Fruit fly (Drosophila melanogaster) whole organism, embryonic: Measurements from ENCODE around the gene CG7564.

ENCODE experiments used
- CG10654 ChIP-seq: fragments of 200-800 bp; sonication (Bioruptor generic); optimal IDR thresholded peaks from 2 replicates; lab custom pipeline; 2016; ENCODE audit warnings: missing biosample characterization, missing genetic modification characterization
- CG10959 ChIP-seq: fragments of 200-800 bp; sonication (Bioruptor generic); IDR thresholded peaks from 2 replicates; pipeline ENCODE4 v1.3.6; 2022; ENCODE audit warnings: missing biosample characterization, missing genetic modification characterization
- CG10979 ChIP-seq: fragments of 200-800 bp; sonication (Bioruptor generic); optimal IDR thresholded peaks from 2 replicates; lab custom pipeline; 2018; ENCODE audit warnings: missing biosample characterization, mild to moderate bottlenecking, missing genetic modification characterization, moderate library complexity
- CG11093 ChIP-seq: fragments of 200-800 bp; sonication (Bioruptor generic); IDR thresholded peaks from 3 replicates; pipeline ENCODE4 v1.3.6; 2022; ENCODE audit warnings: missing biosample characterization, missing genetic modification characterization
- CG11398 ChIP-seq: fragments of 200-800 bp; sonication (Bioruptor generic); optimal IDR thresholded peaks from 2 replicates; lab custom pipeline; 2016; ENCODE audit warnings: missing biosample characterization, missing genetic modification characterization
- CG12104 ChIP-seq: fragments of 200-800 bp; sonication (Bioruptor generic); optimal IDR thresholded peaks from 3 replicates; lab custom pipeline; 2016; ENCODE audit warnings: missing biosample characterization, missing genetic modification characterization
- CG15269 ChIP-seq: fragments of 200-800 bp; sonication (Bioruptor generic); optimal IDR thresholded peaks from 2 replicates; lab custom pipeline; 2018; ENCODE audit warnings: missing biosample characterization, mild to moderate bottlenecking, missing genetic modification characterization, moderate library complexity
- CG1529 ChIP-seq: fragments of 200-800 bp; sonication (Bioruptor generic); optimal IDR thresholded peaks from 3 replicates; lab custom pipeline; 2018; ENCODE audit warnings: missing biosample characterization, missing genetic modification characterization
- CG1792 ChIP-seq: fragments of 200-800 bp; sonication (Bioruptor generic); optimal IDR thresholded peaks from 2 replicates; lab custom pipeline; 2016; ENCODE audit warnings: missing biosample characterization, missing genetic modification characterization
- CG18599 ChIP-seq: fragments of 200-800 bp; sonication (Bioruptor generic); optimal IDR thresholded peaks from 3 replicates; lab custom pipeline; 2017; ENCODE audit warnings: missing biosample characterization, missing genetic modification characterization, mild to moderate bottlenecking, moderate library complexity, missing genetic modification reagents
- CG2129 ChIP-seq: fragments of 200-800 bp; sonication (Bioruptor generic); IDR thresholded peaks from 2 replicates; pipeline ENCODE4 v1.3.6; 2022; ENCODE audit warnings: missing biosample characterization, missing genetic modification characterization; ENCODE audit not compliant: partially characterized antibody
- CG2889 ChIP-seq: fragments of 200-800 bp; sonication (Bioruptor generic); IDR thresholded peaks from 3 replicates; pipeline ENCODE4 v1.3.6; 2022; ENCODE audit warnings: missing biosample characterization, missing genetic modification characterization
- CG42726 ChIP-seq: fragments of 200-800 bp; sonication (Bioruptor generic); IDR thresholded peaks from 2 replicates; pipeline ENCODE4 v1.3.6; 2022; ENCODE audit warnings: missing biosample characterization, missing genetic modification characterization; ENCODE audit not compliant: partially characterized antibody
- CG4360 ChIP-seq: fragments of 200-800 bp; sonication (Bioruptor generic); IDR thresholded peaks from 2 replicates; pipeline ENCODE4 v1.3.6; 2022; ENCODE audit warnings: missing biosample characterization, missing genetic modification characterization
- CG4424 ChIP-seq: fragments of 200-800 bp; sonication (Bioruptor generic); optimal IDR thresholded peaks from 3 replicates; lab custom pipeline; 2016; ENCODE audit warnings: missing biosample characterization, missing genetic modification characterization
- CG7987 ChIP-seq: fragments of 200-800 bp; sonication (Bioruptor generic); optimal IDR thresholded peaks from 2 replicates; lab custom pipeline; 2018; ENCODE audit warnings: missing biosample characterization, mild to moderate bottlenecking, missing genetic modification characterization, moderate library complexity
- CG8089 ChIP-seq: fragments of 200-800 bp; sonication (Bioruptor generic); optimal IDR thresholded peaks from 3 replicates; lab custom pipeline; 2016; ENCODE audit warnings: missing biosample characterization, missing genetic modification characterization
- CG9215 ChIP-seq: fragments of 200-800 bp; sonication (Bioruptor generic); IDR thresholded peaks from 2 replicates; pipeline ENCODE4 v1.3.6; 2022; ENCODE audit warnings: missing biosample characterization, missing genetic modification characterization
- CG9609 ChIP-seq: fragments of 200-800 bp; sonication (Bioruptor generic); optimal IDR thresholded peaks from 3 replicates; lab custom pipeline; 2016; ENCODE audit warnings: missing biosample characterization, missing genetic modification characterization
- CoRest ChIP-seq: fragments of 200-800 bp; sonication (Bioruptor generic); optimal IDR thresholded peaks from 3 replicates; lab custom pipeline; 2018; ENCODE audit warnings: missing biosample characterization, mild to moderate bottlenecking, missing genetic modification characterization, moderate library complexity
- Doc3 ChIP-seq: fragments of 200-800 bp; sonication (Bioruptor generic); IDR thresholded peaks from 3 replicates; pipeline ENCODE4 v1.3.6; 2022; ENCODE audit warnings: missing biosample characterization, missing genetic modification characterization; ENCODE audit not compliant: partially characterized antibody
- ERR ChIP-seq: fragments of 200-800 bp; sonication (Bioruptor generic); optimal IDR thresholded peaks from 2 replicates; lab custom pipeline; 2016; ENCODE audit warnings: missing biosample characterization, missing genetic modification characterization
- HLH54F ChIP-seq: fragments of 200-800 bp; sonication (Bioruptor generic); optimal IDR thresholded peaks from 3 replicates; lab custom pipeline; 2016; ENCODE audit warnings: missing biosample characterization, missing genetic modification characterization
- Max ChIP-seq: fragments of 200-800 bp; sonication (Bioruptor generic); optimal IDR thresholded peaks from 2 replicates; lab custom pipeline; 2016; ENCODE audit warnings: missing biosample characterization, mild to moderate bottlenecking, missing genetic modification characterization
- Myb ChIP-seq: fragments of 200-800 bp; sonication (Bioruptor generic); optimal IDR thresholded peaks from 2 replicates; lab custom pipeline; 2016; ENCODE audit warnings: missing biosample characterization, missing genetic modification characterization
- Nf-YB ChIP-seq: fragments of 200-800 bp; sonication (Bioruptor generic); optimal IDR thresholded peaks from 3 replicates; lab custom pipeline; 2019; ENCODE audit warnings: missing biosample characterization, mild to moderate bottlenecking, missing genetic modification characterization, moderate library complexity
- NfI ChIP-seq: fragments of 200-800 bp; sonication (Bioruptor generic); optimal IDR thresholded peaks from 3 replicates; lab custom pipeline; 2018; ENCODE audit warnings: missing biosample characterization, mild to moderate bottlenecking, missing genetic modification characterization, moderate library complexity
- Ptx1 ChIP-seq: fragments of 200-800 bp; sonication (Bioruptor generic); IDR thresholded peaks from 2 replicates; pipeline ENCODE4 v1.3.6; 2022; ENCODE audit warnings: missing biosample characterization, missing genetic modification characterization
- Sox102F ChIP-seq: fragments of 200-800 bp; sonication (Bioruptor generic); optimal IDR thresholded peaks from 2 replicates; lab custom pipeline; 2018; ENCODE audit warnings: missing biosample characterization, mild to moderate bottlenecking, missing genetic modification characterization, moderate library complexity
- TFAM ChIP-seq: fragments of 200-800 bp; sonication (Bioruptor generic); optimal IDR thresholded peaks from 2 replicates; lab custom pipeline; 2017; ENCODE audit warnings: missing biosample characterization, missing genetic modification characterization, inconsistent platforms
- Tbp ChIP-seq: fragments of >200 bp; optimal IDR thresholded peaks from 2 replicates; lab custom pipeline; 2018; ENCODE audit warnings: missing biosample characterization, missing genetic modification characterization
- Usf ChIP-seq: fragments of 200-800 bp; sonication (Bioruptor generic); optimal IDR thresholded peaks from 2 replicates; lab custom pipeline; 2017; ENCODE audit warnings: missing genotype, missing biosample characterization, missing genetic modification characterization
- abd-A ChIP-seq: fragments of 200-800 bp; sonication (Bioruptor generic); optimal IDR thresholded peaks from 3 replicates; lab custom pipeline; 2019; ENCODE audit warnings: missing biosample characterization, mild to moderate bottlenecking, missing genetic modification characterization, moderate library complexity
- ase ChIP-seq: fragments of 200-800 bp; sonication (Bioruptor generic); IDR thresholded peaks from 3 replicates; pipeline ENCODE4 v1.3.6; 2022; ENCODE audit warnings: missing biosample characterization, missing genetic modification characterization
- caup ChIP-seq: fragments of 200-800 bp; sonication (Bioruptor generic); optimal IDR thresholded peaks from 3 replicates; lab custom pipeline; 2017; ENCODE audit warnings: missing biosample characterization, mild to moderate bottlenecking, missing genetic modification characterization, moderate library complexity; ENCODE audit not compliant: severe bottlenecking
- ci ChIP-seq: fragments of 200-800 bp; sonication (Bioruptor generic); IDR thresholded peaks from 3 replicates; pipeline ENCODE4 v1.3.6; 2022; ENCODE audit warnings: missing biosample characterization, missing genetic modification characterization
- dmrt11E ChIP-seq: fragments of 200-800 bp; sonication (Bioruptor generic); optimal IDR thresholded peaks from 3 replicates; lab custom pipeline; 2018; ENCODE audit warnings: missing biosample characterization, mild to moderate bottlenecking, missing genetic modification characterization, moderate library complexity
- gcm ChIP-seq: fragments of 200-800 bp; sonication (Bioruptor generic); optimal IDR thresholded peaks from 2 replicates; lab custom pipeline; 2019; ENCODE audit warnings: missing biosample characterization, mild to moderate bottlenecking, missing genetic modification characterization, moderate library complexity
- gro ChIP-seq: fragments of 200-800 bp; sonication (Bioruptor generic); optimal IDR thresholded peaks from 2 replicates; lab custom pipeline; 2016; ENCODE audit warnings: missing biosample characterization, missing genetic modification characterization
- h ChIP-seq: fragments of >200 bp; optimal IDR thresholded peaks from 2 replicates; lab custom pipeline; 2017
- lab ChIP-seq: fragments of 200-800 bp; sonication (Bioruptor generic); optimal IDR thresholded peaks from 3 replicates; lab custom pipeline; 2017; ENCODE audit warnings: missing biosample characterization, missing genetic modification characterization, mild to moderate bottlenecking, moderate library complexity, missing genetic modification reagents
- mam ChIP-seq: fragments of 200-800 bp; sonication (Bioruptor generic); optimal IDR thresholded peaks from 3 replicates; lab custom pipeline; 2016; ENCODE audit warnings: missing biosample characterization, missing genetic modification characterization
- prd ChIP-seq, 3 experiments: fragments of >200 bp in 2 of 3; fragments of 200-800 bp in 1 of 3; sonication (Bioruptor generic) in 1 of 3; optimal IDR thresholded peaks in 2 of 3; IDR thresholded peaks in 1 of 3; 2 replicates in 2 of 3; 3 replicates in 1 of 3; pipeline versions ENCODE4 v1.3.6 to Lab custom; 2017 to 2022; ENCODE audit warnings: missing biosample characterization in 1 of 3, missing genetic modification characterization in 1 of 3
- slp2 ChIP-seq: fragments of 200-800 bp; sonication (Bioruptor generic); optimal IDR thresholded peaks from 2 replicates; lab custom pipeline; 2016; ENCODE audit warnings: missing biosample characterization, missing genetic modification characterization
- tap ChIP-seq: fragments of 200-800 bp; optimal IDR thresholded peaks from 3 replicates; lab custom pipeline; 2019; ENCODE audit warnings: missing biosample characterization, mild to moderate bottlenecking, missing genetic modification characterization, moderate library complexity
- tx ChIP-seq: fragments of 200-800 bp; sonication (Bioruptor generic); optimal IDR thresholded peaks from 2 replicates; lab custom pipeline; 2016; ENCODE audit warnings: missing biosample characterization, missing genetic modification characterization
- wor ChIP-seq: fragments of 200-800 bp; sonication (Bioruptor generic); IDR thresholded peaks from 2 replicates; pipeline ENCODE4 v1.3.6; 2022; ENCODE audit warnings: missing biosample characterization, missing genetic modification characterization
- zen2 ChIP-seq: fragments of 200-800 bp; sonication (Bioruptor generic); IDR thresholded peaks from 3 replicates; pipeline ENCODE4 v1.3.6; 2022; ENCODE audit warnings: missing biosample characterization, missing genetic modification characterization; ENCODE audit not compliant: partially characterized antibody

The CG7564 gene

DNA sequence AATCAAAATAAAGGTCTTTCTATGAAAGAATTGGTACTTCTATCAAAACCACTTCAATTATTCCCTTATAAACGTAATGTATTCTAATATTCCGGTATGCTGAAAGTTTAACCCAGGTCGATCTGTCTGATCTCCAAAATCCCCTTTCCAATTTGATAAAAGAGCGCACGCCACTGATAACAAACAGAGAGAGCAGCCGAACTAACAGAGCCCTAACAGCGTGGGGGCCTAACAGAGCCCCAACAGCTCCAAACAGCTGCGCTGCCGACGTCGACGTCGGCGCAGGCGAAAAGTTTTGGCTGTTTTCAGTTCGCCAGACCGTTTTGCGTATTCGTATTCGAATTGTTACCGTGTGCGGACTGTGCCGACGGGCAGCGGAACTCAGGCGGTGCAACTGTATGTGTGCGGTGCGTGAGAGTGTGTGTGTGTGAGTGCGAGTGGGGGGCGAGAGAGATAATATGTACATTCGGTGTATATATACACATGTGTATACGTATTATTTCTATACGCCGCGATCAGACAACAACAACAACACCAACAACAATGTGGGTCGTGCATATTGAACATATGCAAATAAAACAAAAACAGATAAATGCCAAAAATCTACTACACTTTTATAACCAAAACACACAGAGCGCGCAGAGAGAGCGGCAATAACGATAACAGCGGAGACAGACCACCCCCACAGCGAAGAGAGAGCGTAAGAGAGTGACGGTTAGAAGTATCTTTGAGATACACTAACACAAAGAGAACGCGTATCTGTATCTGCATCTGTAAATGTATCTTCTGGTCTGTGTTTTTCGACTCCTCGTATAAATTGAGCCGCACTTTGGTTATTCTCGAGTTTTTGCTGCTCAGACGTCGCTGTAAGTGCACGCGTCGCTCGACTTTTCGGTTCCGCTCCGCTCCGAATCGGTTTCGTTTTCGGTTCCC is 27.0 kb upstream of the CG7564 start, which contains the start of gene Oatp74D (continued):
- TF ChIP-seq abd-A (tag; lab: Kevin White, UChicago) (peak; percentile 94), Nf-YB (peak; percentile 0), lab (GFP tag; lab: Kevin White, UChicago) (peak; percentile 72), tap (tag; lab: Kevin White, UChicago) (no peak), CG8089 (GFP tag; lab: Kevin White, UChicago) (no peak), TFAM (GFP tag; lab: Kevin White, UChicago) (no peak), Max (no peak), CG1792 (GFP tag; lab: Kevin White, UChicago) (peak; percentile 65), tx (no peak), CG15269 (tag; lab: Kevin White, UChicago) (peak; percentile 5), dmrt11E (tag; lab: Kevin White, UChicago) (peak; percentile 50), CG42726 (GFP tag; lab: Robert Waterston, UW) (peak; percentile 65; the same call in 1 of the 2 replicates), Doc3 (GFP tag; lab: Robert Waterston, UW) (no peak), ci (GFP tag; lab: Robert Waterston, UW) (peak; percentile 59; the same call in 2 of the 3 replicates), CG11398 (peak; percentile 3), CG1529 (peak; percentile 55), CG11093 (GFP tag; lab: Robert Waterston, UW) (no peak), CG2889 (no peak), CG4424 (GFP tag; lab: Kevin White, UChicago) (peak; percentile 78), NfI (GFP tag; lab: Kevin White, UChicago) (peak; percentile 8), ase (GFP tag; lab: Robert Waterston, UW) (no peak; the same call in 2 of the 3 replicates), CG4360 (peak; percentile 88), wor (GFP tag; lab: Robert Waterston, UW) (no peak), CG10959 (no peak), CG10979 (tag; lab: Kevin White, UChicago) (no peak), CG9215 (GFP tag; lab: Robert Waterston, UW) (no peak), caup (GFP tag; lab: Kevin White, UChicago) (peak; percentile 63), ERR (GFP tag; lab: Kevin White, UChicago) (peak; percentile 8), CG7987 (GFP tag; lab: Kevin White, UChicago) (peak; percentile 71), mam (GFP tag; lab: Kevin White, UChicago) (peak; percentile 64), zen2 (GFP tag; lab: Robert Waterston, UW) (no peak; the same call in 2 of the 3 replicates), prd (optimal IDR thresholded peaks at IDR 0.05; lab: Kevin White, UChicago) (no peak), prd (GFP tag; IDR thresholded peaks at IDR 0.05; lab: Robert Waterston, UW) (peak; percentile 54), CG9609 (GFP tag; lab: Kevin White, UChicago) (no peak), gro (GFP tag; lab: Kevin White, UChicago) (peak; percentile 74), CG10654 (no peak), Myb (peak; percentile 17), CG12104 (peak; percentile 56), Tbp (GFP tag; lab: Kevin White, UChicago) (no peak), slp2 (peak; percentile 8), Ptx1 (GFP tag; lab: Robert Waterston, UW) (no peak), h (lab: Kevin White, UChicago) (no peak), CG2129 (GFP tag; lab: Robert Waterston, UW) (no peak), CG18599 (GFP tag; lab: Kevin White, UChicago) (peak; percentile 59), Sox102F (GFP tag; lab: Kevin White, UChicago) (peak; percentile 18), Usf (no peak), HLH54F (peak; percentile 17), gcm (GFP tag; lab: Kevin White, UChicago) (peak; percentile 25), CoRest (tag; lab: Kevin White, UChicago) (peak; percentile 16)
